Worm (Caenorhabditis elegans): ENCODE results near the gene Y76B12C.9.
A peak's percentile ranks its signal among the peaks of the same experiment; 100 is the strongest.

Y76B12C.9 gene

DNA sequence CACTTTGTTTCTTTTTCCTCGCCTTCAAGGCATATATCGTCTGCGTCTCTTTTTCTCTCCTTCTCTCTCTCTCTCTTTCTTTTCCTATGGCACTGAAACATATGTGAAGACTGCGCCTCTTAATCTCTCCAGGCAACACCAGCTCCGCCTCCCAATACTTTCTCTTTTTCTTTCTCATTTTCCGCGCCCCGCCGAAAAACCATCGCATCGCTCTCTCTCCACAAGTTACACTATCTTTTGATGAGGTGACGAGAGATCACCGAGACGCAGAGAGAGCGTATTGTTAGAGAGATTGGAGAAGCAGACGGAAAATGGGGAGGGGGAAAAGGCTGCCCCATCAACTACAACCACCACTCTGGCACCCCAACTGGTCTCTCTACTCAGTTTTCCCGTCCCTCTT is 12.0 kb upstream of the Y76B12C.9 start (continued):
- TF ChIP-seq nhr-77 (tag; optimal IDR thresholded peaks at IDR 0.05): no peak
- TF ChIP-seq mdl-1 (tag; optimal IDR thresholded peaks at IDR 0.05): peak in 1 of 2 experiments; percentile 42
- TF ChIP-seq dmd-8 (GFP tag; IDR thresholded peaks at IDR 0.05): no peak
- TF ChIP-seq spr-1 (tag; optimal IDR thresholded peaks at IDR 0.05): no peak
- TF ChIP-seq jun-1 (tag; optimal IDR thresholded peaks at IDR 0.05): no peak
- no peak for TF ChIP-seq egl-27 (tag; optimal IDR thresholded peaks at IDR 0.05)
- peak; percentile 93 for TF ChIP-seq mep-1 (tag; optimal IDR thresholded peaks at IDR 0.05)
- TF ChIP-seq ZK546.5 (tag; optimal IDR thresholded peaks at IDR 0.05): no peak
- no peak for TF ChIP-seq pqm-1 (tag; optimal IDR thresholded peaks at IDR 0.05)
- TF ChIP-seq dve-1 (tag; optimal IDR thresholded peaks at IDR 0.05; ENCODE audit: insufficient read depth): no peak
- TF ChIP-seq T26A8.4 (GFP tag; IDR thresholded peaks at IDR 0.05): no peak
- TF ChIP-seq fkh-10 (GFP tag; optimal IDR thresholded peaks at IDR 0.05): peak; percentile 82
- no peak for TF ChIP-seq F49E8.2 (tag; optimal IDR thresholded peaks at IDR 0.05; ENCODE audit: borderline replicate concordance)
- peak; percentile 38 for TF ChIP-seq lin-38 (GFP tag; IDR thresholded peaks at IDR 0.05)
- TF ChIP-seq saeg-2 (GFP tag; IDR thresholded peaks at IDR 0.05): no peak
- TF ChIP-seq nhr-48 (tag; optimal IDR thresholded peaks at IDR 0.05): peak; percentile 6
- peak; percentile 72 for TF ChIP-seq nhr-11 (tag; optimal IDR thresholded peaks at IDR 0.05)
- peak; percentile 40 for TF ChIP-seq vab-7 (GFP tag; IDR thresholded peaks at IDR 0.05)
- TF ChIP-seq lin-13 (GFP tag; optimal IDR thresholded peaks at IDR 0.05): peak; percentile 31
- 0 out of 2 replicates have a peak, but pooled peaks have one; percentile 12 for TF ChIP-seq egl-43 (GFP tag; IDR thresholded peaks at IDR 0.05)
- TF ChIP-seq mes-2 (tag; optimal IDR thresholded peaks at IDR 0.05; ENCODE audit: poor library complexity, severe bottlenecking): peak; percentile 62
- no peak for TF ChIP-seq T20F7.1 (GFP tag; optimal IDR thresholded peaks at IDR 0.05)
- TF ChIP-seq Y75B8A.6 (GFP tag; IDR thresholded peaks at IDR 0.05): no peak
- TF ChIP-seq daf-8 (GFP tag; IDR thresholded peaks at IDR 0.05): no peak
- TF ChIP-seq nhr-41 (GFP tag; IDR thresholded peaks at IDR 0.05): no peak
- no peak for TF ChIP-seq mdt-29 (GFP tag; IDR thresholded peaks at IDR 0.05)
- TF ChIP-seq ceh-62 (tag; optimal IDR thresholded peaks at IDR 0.05): no peak
- TF ChIP-seq arid-1 (GFP tag; conservative IDR thresholded peaks at IDR 0.05): 0 out of 2 replicates have a peak, but pooled peaks have one; percentile 41
- TF ChIP-seq ceh-28 (tag; optimal IDR thresholded peaks at IDR 0.05): peak; percentile 20
- TF ChIP-seq ctbp-1 (GFP tag; IDR thresholded peaks at IDR 0.05): peak; percentile 89
- TF ChIP-seq zip-2 (tag; optimal IDR thresholded peaks at IDR 0.05): no peak
- TF ChIP-seq nhr-6 (tag; optimal IDR thresholded peaks at IDR 0.05): no peak
- TF ChIP-seq nhr-28 (tag; optimal IDR thresholded peaks at IDR 0.05): peak; percentile 61
- TF ChIP-seq nhr-10 (tag; optimal IDR thresholded peaks at IDR 0.05): no peak
- TF ChIP-seq madf-5 (GFP tag; IDR thresholded peaks at IDR 0.05): no peak
- TF ChIP-seq sdz-12 (GFP tag; optimal IDR thresholded peaks at IDR 0.05): no peak
- no peak for TF ChIP-seq zfp-2 (tag; optimal IDR thresholded peaks at IDR 0.05)
- no peak for TF ChIP-seq php-3 (GFP tag; IDR thresholded peaks at IDR 0.05)
- TF ChIP-seq lir-3 (tag; optimal IDR thresholded peaks at IDR 0.05): no peak
- TF ChIP-seq madf-9 (GFP tag; conservative IDR thresholded peaks at IDR 0.05): no peak
- TF ChIP-seq zag-1 (tag; optimal IDR thresholded peaks at IDR 0.05): no peak
- no peak for TF ChIP-seq daf-12 (tag; optimal IDR thresholded peaks at IDR 0.05)
- TF ChIP-seq ceh-20 (GFP tag; IDR thresholded peaks at IDR 0.05): peak; percentile 77; the same call in 1 of the 2 replicates
- no peak for TF ChIP-seq lin-29 (GFP tag; IDR thresholded peaks at IDR 0.05)
- TF ChIP-seq daf-16 (GFP tag; optimal IDR thresholded peaks at IDR 0.05): no peak
- no peak for TF ChIP-seq daf-16 (tag; optimal IDR thresholded peaks at IDR 0.05)
- TF ChIP-seq hif-1 (tag; optimal IDR thresholded peaks at IDR 0.05): peak in 1 of 2 experiments; percentile 65
- TF ChIP-seq Y48G9A.11 (GFP tag; IDR thresholded peaks at IDR 0.05): no peak
- TF ChIP-seq ceh-44 (GFP tag; IDR thresholded peaks at IDR 0.05): no peak
- no peak for TF ChIP-seq ces-1 (GFP tag; optimal IDR thresholded peaks at IDR 0.05)
- no peak for TF ChIP-seq daf-19 (GFP tag; conservative IDR thresholded peaks at IDR 0.05)
- TF ChIP-seq nhr-42 (GFP tag; IDR thresholded peaks at IDR 0.05): no peak
- TF ChIP-seq skn-1 (tag; optimal IDR thresholded peaks at IDR 0.05): no peak

Data from whole organism, L4 larva.